Worm (Caenorhabditis elegans) whole organism, early embryonic: ENCODE measurements around the gene irld-34.

ENCODE experiments used
- ama-1 ChIP-seq: fragments of 150-350 bp; optimal IDR thresholded peaks from 2 replicates; lab custom pipeline; 2014
- ets-7 ChIP-seq: sonication (generic microtip); optimal IDR thresholded peaks from 2 replicates; lab custom pipeline; 2016; ENCODE audit warnings: missing genotype, missing genetic modification characterization, missing compliant biosample characterization
- flt-1 ChIP-seq: fragments of 200-800 bp; sonication (Bioruptor generic); IDR thresholded peaks from 2 replicates; pipeline ENCODE4 v1.3.6; 2022; ENCODE audit warnings: missing genetic modification characterization, missing compliant biosample characterization
- hnd-1 ChIP-seq: sonication (generic microtip); optimal IDR thresholded peaks from 2 replicates; lab custom pipeline; 2016; ENCODE audit warnings: missing genetic modification characterization, missing compliant biosample characterization
- pes-1 ChIP-seq: fragments of 200-800 bp; sonication (Bioruptor generic); IDR thresholded peaks from 2 replicates; pipeline ENCODE4 v1.3.6; 2022; ENCODE audit warnings: missing genetic modification reagents, missing genetic modification characterization, missing compliant biosample characterization
- tbx-11 ChIP-seq: fragments of 200-800 bp; sonication (Bioruptor generic); IDR thresholded peaks from 2 replicates; pipeline ENCODE4 v1.3.6; 2022; ENCODE audit warnings: missing genetic modification characterization, missing compliant biosample characterization

ce11 chrIII:9105653-9106052 lies 49.2 kb upstream of the irld-34 start:
- no peak for TF ChIP-seq hnd-1
- TF ChIP-seq flt-1 (GFP tag; lab: Robert Waterston, UW), result no peak
- TF ChIP-seq pes-1, result no peak
- no peak for TF ChIP-seq ets-7 (tag; lab: Kevin White, UChicago)
- TF ChIP-seq tbx-11 (GFP tag; lab: Robert Waterston, UW), result no peak
- TF ChIP-seq ama-1 (lab: Kevin White, UChicago), result no peak
